Worm (Caenorhabditis elegans): ENCODE data around the gene C29F7.10.
A peak's percentile ranks its signal among the peaks of the same experiment; 100 is the strongest.
"Not testable (repeated sequence)": the region's sequence is repeated elsewhere in the genome, so short reads cannot be mapped to it uniquely, and the experiment has no call there.

The C29F7.10 gene

DNA sequence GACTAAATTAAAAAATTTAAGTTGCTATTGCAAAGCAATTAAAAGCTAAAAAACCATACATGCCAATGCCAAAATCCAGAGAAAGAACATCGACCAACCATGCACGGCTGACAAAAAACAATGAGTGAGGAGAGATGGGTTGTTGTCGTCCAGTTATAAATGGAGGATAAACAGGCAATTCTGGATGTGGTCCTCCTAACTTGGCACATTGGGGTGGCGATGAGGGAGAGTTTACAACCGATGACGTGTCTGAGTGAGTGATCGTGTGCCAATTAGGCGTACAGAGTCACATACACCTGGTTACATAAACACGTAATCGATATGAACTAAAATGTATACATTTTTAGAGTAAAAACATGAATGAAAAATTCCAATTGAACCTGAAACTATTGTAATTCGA, at the start of gene C29F7.10:
Gene C29F7.10 (minus strand): TSS at position 101 of the 400 bp plus-strand sequence.
- not testable (repeated sequence) for TF ChIP-seq pes-1 (GFP tag; IDR thresholded peaks at IDR 0.05); hmbx-1 (tag; optimal IDR thresholded peaks at IDR 0.05); tra-4 (tag; optimal IDR thresholded peaks at IDR 0.05)

DNA sequence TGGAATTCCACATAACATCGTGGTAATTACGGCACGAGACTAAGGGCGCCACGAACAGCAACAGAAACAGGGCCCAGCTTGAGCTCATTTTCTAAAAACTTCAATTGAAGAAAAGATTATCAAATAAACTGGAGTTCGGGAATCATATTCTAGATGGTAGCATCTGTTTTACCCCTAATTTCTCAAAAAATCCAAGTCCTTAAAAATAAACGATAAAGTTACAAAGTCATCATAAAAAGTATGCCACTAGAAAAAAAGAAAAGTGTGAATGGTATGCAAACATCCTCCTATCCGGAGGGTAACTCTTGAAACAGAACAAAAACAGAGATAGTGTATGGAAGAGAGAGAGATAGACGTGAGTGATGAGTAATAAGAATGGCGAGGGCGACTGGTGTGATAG, 46.1 kb upstream of the C29F7.10 start, which contains the start of gene efn-3:
Gene efn-3 (minus strand): TSS at position 101 of the 400 bp plus-strand sequence.
- TF ChIP-seq aly-1 (tag; optimal IDR thresholded peaks at IDR 0.05), result no peak
- no peak for TF ChIP-seq B0310.2 (tag; optimal IDR thresholded peaks at IDR 0.05)

- TF ChIP-seq scrt-1 (GFP tag; IDR thresholded peaks at IDR 0.05), result no peak
- TF ChIP-seq tbx-11 (GFP tag; IDR thresholded peaks at IDR 0.05), result no peak
- TF ChIP-seq tra-4 (tag; optimal IDR thresholded peaks at IDR 0.05), result no peak
- no peak for TF ChIP-seq flt-1 (GFP tag; IDR thresholded peaks at IDR 0.05)
- TF ChIP-seq ets-7 (tag; optimal IDR thresholded peaks at IDR 0.05), result no peak
- no peak for TF ChIP-seq ceh-13 (GFP tag; optimal IDR thresholded peaks at IDR 0.05)
- TF ChIP-seq F13C5.2 (tag; optimal IDR thresholded peaks at IDR 0.05), result no peak
- TF ChIP-seq pes-1 (GFP tag; IDR thresholded peaks at IDR 0.05), result no peak
- no peak for TF ChIP-seq ama-1 (optimal IDR thresholded peaks at IDR 0.05)
- TF ChIP-seq aly-1 (tag; optimal IDR thresholded peaks at IDR 0.05), result no peak
- no peak for TF ChIP-seq tbx-37 (GFP tag; conservative IDR thresholded peaks at IDR 0.05)
- no peak for TF ChIP-seq hmg-4 (GFP tag; optimal IDR thresholded peaks at IDR 0.05)
- TF ChIP-seq hmbx-1 (tag; optimal IDR thresholded peaks at IDR 0.05), result no peak
- no peak for TF ChIP-seq hnd-1 (tag; optimal IDR thresholded peaks at IDR 0.05)
- no peak for TF ChIP-seq ceh-36 (tag; optimal IDR thresholded peaks at IDR 0.05)
- no peak for TF ChIP-seq sea-1 (GFP tag; conservative IDR thresholded peaks at IDR 0.05)
- TF ChIP-seq B0310.2 (tag; optimal IDR thresholded peaks at IDR 0.05), result no peak
Observed at ce11 chrX:13471855-13472254, 40.6 kb upstream of the C29F7.10 start, which contains the start of gene tre-4. Gene tre-4 (plus strand): TSS chrX:13472155.

DNA sequence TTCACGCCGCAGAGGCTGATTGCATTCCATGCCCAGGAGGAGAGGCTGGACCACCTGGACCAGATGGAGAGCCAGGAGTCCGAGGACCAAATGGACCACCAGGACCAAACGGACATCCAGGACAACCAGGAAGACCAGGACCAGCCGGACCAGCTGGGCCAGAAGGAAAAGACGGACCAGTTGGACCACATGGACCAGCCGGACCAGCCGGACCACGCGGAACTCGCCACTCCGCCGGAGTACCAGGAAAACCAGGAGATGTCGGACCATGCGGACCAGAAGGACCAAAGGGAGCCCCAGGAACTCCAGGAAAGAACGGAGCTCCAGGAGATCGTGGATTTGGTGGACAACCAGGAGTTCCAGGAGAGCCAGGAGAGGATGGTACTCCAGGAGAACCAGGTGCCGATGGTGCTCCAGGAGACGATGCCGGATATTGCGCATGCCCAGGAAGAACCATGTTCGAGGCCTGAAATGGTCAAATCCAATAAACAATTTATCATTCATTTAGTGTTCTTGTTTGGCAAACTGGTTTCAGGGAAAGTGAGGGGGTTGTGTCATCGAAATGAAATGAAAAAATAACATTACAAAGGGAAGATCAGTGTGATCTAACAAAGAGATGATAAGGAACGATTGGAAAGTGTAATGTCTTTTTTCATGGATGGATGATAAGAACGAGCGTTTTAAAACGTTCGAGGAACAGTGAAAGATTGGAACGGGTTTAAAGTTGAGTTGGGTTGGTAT, 38.8 kb upstream of the C29F7.10 start:
- no peak for TF ChIP-seq scrt-1 (GFP tag; IDR thresholded peaks at IDR 0.05)
- no peak for TF ChIP-seq ceh-36 (tag; optimal IDR thresholded peaks at IDR 0.05)
- no peak for TF ChIP-seq tra-4 (tag; optimal IDR thresholded peaks at IDR 0.05)
- TF ChIP-seq aly-1 (tag; optimal IDR thresholded peaks at IDR 0.05), result peak; percentile 24
- TF ChIP-seq B0310.2 (tag; optimal IDR thresholded peaks at IDR 0.05), result no peak

- TF ChIP-seq B0310.2 (tag; optimal IDR thresholded peaks at IDR 0.05) (no peak), tbx-11 (GFP tag; IDR thresholded peaks at IDR 0.05) (no peak), ceh-13 (GFP tag; optimal IDR thresholded peaks at IDR 0.05) (no peak), ceh-36 (tag; optimal IDR thresholded peaks at IDR 0.05) (no peak), F13C5.2 (tag; optimal IDR thresholded peaks at IDR 0.05) (no peak), pes-1 (GFP tag; IDR thresholded peaks at IDR 0.05) (no peak), hmg-4 (GFP tag; optimal IDR thresholded peaks at IDR 0.05) (no peak), aly-1 (tag; optimal IDR thresholded peaks at IDR 0.05) (no peak), tbx-37 (GFP tag; conservative IDR thresholded peaks at IDR 0.05) (no peak), flt-1 (GFP tag; IDR thresholded peaks at IDR 0.05) (no peak), hmbx-1 (tag; optimal IDR thresholded peaks at IDR 0.05) (no peak), hnd-1 (tag; optimal IDR thresholded peaks at IDR 0.05) (no peak), scrt-1 (GFP tag; IDR thresholded peaks at IDR 0.05) (no peak), sea-1 (GFP tag; conservative IDR thresholded peaks at IDR 0.05) (no peak), ets-7 (tag; optimal IDR thresholded peaks at IDR 0.05) (no peak), ama-1 (optimal IDR thresholded peaks at IDR 0.05) (no peak), tra-4 (tag; optimal IDR thresholded peaks at IDR 0.05) (no peak)
Observed at ce11 chrX:13469047-13469633, 37.9 kb upstream of the C29F7.10 start, which contains the start of gene col-184. Gene col-184 (plus strand): TSS chrX:13469455.

DNA sequence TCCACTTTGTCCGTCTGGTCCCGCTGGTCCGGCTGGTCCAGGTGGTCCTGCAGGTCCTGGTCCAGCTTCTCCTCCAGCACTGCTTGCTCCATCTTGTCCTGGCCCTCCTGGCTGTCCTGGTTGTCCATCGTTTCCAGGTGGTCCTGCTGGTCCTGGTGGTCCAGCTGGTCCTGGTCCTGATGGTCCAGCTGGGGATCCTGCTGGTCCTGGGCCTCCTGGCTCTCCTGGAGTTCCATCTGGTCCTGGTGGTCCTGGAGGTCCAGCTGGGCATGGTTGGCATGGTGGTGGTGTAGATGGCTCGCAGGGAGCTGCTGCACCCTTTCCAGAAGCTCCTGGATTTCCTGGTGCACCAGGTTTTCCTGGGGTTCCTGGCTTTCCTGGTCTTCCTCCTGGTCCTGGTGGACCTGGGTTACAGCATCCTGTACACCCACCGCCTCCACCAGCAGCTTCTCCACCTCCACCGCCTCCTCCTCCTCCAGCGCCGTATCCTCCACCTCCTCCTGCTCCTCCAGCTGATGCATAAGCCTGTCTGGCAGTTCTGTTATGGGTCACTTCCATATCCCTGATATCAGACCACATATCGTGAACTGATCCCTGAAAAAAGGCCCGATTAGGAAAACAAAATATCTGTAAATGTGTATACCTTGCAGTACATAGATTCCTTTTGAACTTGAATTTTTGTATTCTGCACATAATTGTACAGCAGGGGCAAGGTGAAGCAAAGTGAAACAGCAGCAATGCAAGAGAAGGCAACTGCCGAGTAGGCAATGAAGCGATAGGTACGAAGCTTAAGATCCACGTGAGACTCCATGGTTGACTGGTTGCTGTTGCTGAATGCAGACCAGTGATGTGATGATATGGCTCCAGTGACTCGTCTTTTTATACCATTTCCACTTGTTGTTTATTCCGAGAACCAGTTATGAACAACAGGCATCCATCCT, 35.9 kb upstream of the C29F7.10 start, which contains the start of gene col-183:
Gene col-183 (minus strand): TSS at position 839 of the 941 bp plus-strand sequence.
- TF ChIP-seq scrt-1 (GFP tag; IDR thresholded peaks at IDR 0.05), result no peak
- TF ChIP-seq tbx-37 (GFP tag; conservative IDR thresholded peaks at IDR 0.05), result no peak
- TF ChIP-seq ceh-36 (tag; optimal IDR thresholded peaks at IDR 0.05), result no peak
- TF ChIP-seq hmg-4 (GFP tag; optimal IDR thresholded peaks at IDR 0.05), result no peak
- TF ChIP-seq pes-1 (GFP tag; IDR thresholded peaks at IDR 0.05), result no peak
- TF ChIP-seq ets-7 (tag; optimal IDR thresholded peaks at IDR 0.05), result no peak
- TF ChIP-seq tbx-11 (GFP tag; IDR thresholded peaks at IDR 0.05), result no peak
- TF ChIP-seq F13C5.2 (tag; optimal IDR thresholded peaks at IDR 0.05), result no peak
- no peak for TF ChIP-seq tra-4 (tag; optimal IDR thresholded peaks at IDR 0.05)
- no peak for TF ChIP-seq sea-1 (GFP tag; conservative IDR thresholded peaks at IDR 0.05)
- no peak for TF ChIP-seq hnd-1 (tag; optimal IDR thresholded peaks at IDR 0.05)
- TF ChIP-seq aly-1 (tag; optimal IDR thresholded peaks at IDR 0.05), result no peak
- TF ChIP-seq B0310.2 (tag; optimal IDR thresholded peaks at IDR 0.05), result no peak
- no peak for TF ChIP-seq flt-1 (GFP tag; IDR thresholded peaks at IDR 0.05)
- TF ChIP-seq ceh-13 (GFP tag; optimal IDR thresholded peaks at IDR 0.05), result no peak
- TF ChIP-seq hmbx-1 (tag; optimal IDR thresholded peaks at IDR 0.05), result no peak
- no peak for TF ChIP-seq ama-1 (optimal IDR thresholded peaks at IDR 0.05)

ce11 chrX:13463793-13464192, 32.5 kb upstream of the C29F7.10 start, which contains the start of gene F02D10.2:
Gene F02D10.2 (minus strand): TSS chrX:13463893.
- TF ChIP-seq tra-4 (tag; optimal IDR thresholded peaks at IDR 0.05) (no peak), hmg-4 (GFP tag; optimal IDR thresholded peaks at IDR 0.05) (no peak), tbx-11 (GFP tag; IDR thresholded peaks at IDR 0.05) (no peak), F13C5.2 (tag; optimal IDR thresholded peaks at IDR 0.05) (no peak), hnd-1 (tag; optimal IDR thresholded peaks at IDR 0.05) (no peak), scrt-1 (GFP tag; IDR thresholded peaks at IDR 0.05) (no peak), ets-7 (tag; optimal IDR thresholded peaks at IDR 0.05) (no peak), ceh-36 (tag; optimal IDR thresholded peaks at IDR 0.05) (no peak), ceh-13 (GFP tag; optimal IDR thresholded peaks at IDR 0.05) (no peak), B0310.2 (tag; optimal IDR thresholded peaks at IDR 0.05) (no peak), aly-1 (tag; optimal IDR thresholded peaks at IDR 0.05) (no peak), flt-1 (GFP tag; IDR thresholded peaks at IDR 0.05) (no peak), sea-1 (GFP tag; conservative IDR thresholded peaks at IDR 0.05) (no peak), hmbx-1 (tag; optimal IDR thresholded peaks at IDR 0.05) (no peak), tbx-37 (GFP tag; conservative IDR thresholded peaks at IDR 0.05) (no peak), ama-1 (optimal IDR thresholded peaks at IDR 0.05) (no peak)

Measured in whole organism, early embryonic.